Worm (Caenorhabditis elegans): ENCODE data around the gene vha-4.

DNA sequence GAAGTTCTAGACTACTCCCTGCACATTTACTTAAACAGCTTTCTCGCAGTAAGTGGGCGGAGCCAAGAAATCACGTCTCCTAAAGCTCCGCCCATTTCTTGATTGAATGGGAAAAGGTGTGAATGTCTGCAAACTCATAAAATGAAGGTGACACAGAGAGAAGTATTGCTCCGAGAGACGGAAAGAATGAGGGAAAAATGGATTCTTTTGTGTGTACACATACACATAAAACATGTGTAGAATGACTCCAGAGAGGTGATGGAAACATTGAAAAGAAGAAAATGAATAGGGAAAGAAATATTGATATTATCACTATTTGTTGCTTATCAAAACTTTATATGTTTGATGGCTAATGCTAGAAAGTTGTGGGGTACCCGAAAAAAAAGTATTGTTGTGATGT, 27.6 kb downstream of the vha-4 start:
- TF ChIP-seq die-1 (tag; optimal IDR thresholded peaks at IDR 0.05) (no peak), C17E4.6 (GFP tag; IDR thresholded peaks at IDR 0.05) (no peak), snpc-4 (GFP tag; optimal IDR thresholded peaks at IDR 0.05) (no peak), snpc-4 (tag; optimal IDR thresholded peaks at IDR 0.05) (no peak), unc-130 (GFP tag; optimal IDR thresholded peaks at IDR 0.05) (no peak), pbrm-1 (GFP tag; IDR thresholded peaks at IDR 0.05) (no peak), hrde-1 (tag; optimal IDR thresholded peaks at IDR 0.05; ENCODE audit: borderline replicate concordance) (no peak), dox-1 (GFP tag; IDR thresholded peaks at IDR 0.05) (no peak), ets-4 (GFP tag; optimal IDR thresholded peaks at IDR 0.05) (no peak)
